Worm (Caenorhabditis elegans) whole organism, late embryonic: ENCODE measurements around the gene F46C5.2.

Experiments used
- C38D4.7 ChIP-seq: fragments of 200-800 bp; sonication (Bioruptor generic); optimal IDR thresholded peaks from 2 replicates; lab custom pipeline; 2018; ENCODE audit warnings: mild to moderate bottlenecking, missing genetic modification characterization, moderate library complexity, missing compliant biosample characterization
- F13H6.1 ChIP-seq: sonication (generic microtip); optimal IDR thresholded peaks from 2 replicates; lab custom pipeline; 2016; ENCODE audit warnings: missing genetic modification characterization, missing compliant biosample characterization
- K09A11.1 ChIP-seq: sonication (generic microtip); optimal IDR thresholded peaks from 2 replicates; lab custom pipeline; 2017; ENCODE audit warnings: antibody characterized with exemption, mild to moderate bottlenecking, missing genetic modification characterization, missing compliant biosample characterization; ENCODE audit not compliant: insufficient read depth
- Y22D7AL.16 ChIP-seq: sonication (generic microtip); optimal IDR thresholded peaks from 2 replicates; lab custom pipeline; 2016; ENCODE audit warnings: missing genetic modification characterization, missing compliant biosample characterization
- ama-1 ChIP-seq: fragments of 150-350 bp; optimal IDR thresholded peaks from 2 replicates; lab custom pipeline; 2014
- ceh-14 ChIP-seq: sonication (generic microtip); optimal IDR thresholded peaks from 2 replicates; lab custom pipeline; 2016; ENCODE audit warnings: missing genotype, missing genetic modification characterization, missing compliant biosample characterization
- ceh-19 ChIP-seq: fragments of 200-800 bp; sonication (Bioruptor generic); optimal IDR thresholded peaks from 2 replicates; lab custom pipeline; 2018; ENCODE audit warnings: mild to moderate bottlenecking, missing genetic modification characterization, missing compliant biosample characterization
- ceh-22 ChIP-seq: sonication (generic microtip); optimal IDR thresholded peaks from 2 replicates; lab custom pipeline; 2017; ENCODE audit warnings: missing biosample characterization, missing genetic modification characterization
- ceh-30 ChIP-seq: fragments of 150-350 bp; optimal IDR thresholded peaks from 2 replicates; lab custom pipeline; 2014; ENCODE audit warnings: missing biosample characterization, missing genetic modification characterization
- ceh-34 ChIP-seq: sonication (generic microtip); optimal IDR thresholded peaks from 2 replicates; lab custom pipeline; 2016; ENCODE audit warnings: mild to moderate bottlenecking, missing genetic modification characterization, missing compliant biosample characterization
- ceh-48 ChIP-seq: sonication (generic microtip); optimal IDR thresholded peaks from 2 replicates; lab custom pipeline; 2016; ENCODE audit warnings: missing genetic modification characterization, inconsistent platforms, missing compliant biosample characterization
- ceh-6 ChIP-seq: fragments of 200-800 bp; sonication (Bioruptor generic); optimal IDR thresholded peaks from 2 replicates; lab custom pipeline; 2018; ENCODE audit warnings: mild to moderate bottlenecking, missing genetic modification characterization, missing compliant biosample characterization
- ceh-9 ChIP-seq: sonication (generic microtip); optimal IDR thresholded peaks from 2 replicates; lab custom pipeline; 2016; ENCODE audit warnings: mild to moderate bottlenecking, missing genetic modification characterization, inconsistent platforms, missing compliant biosample characterization
- che-1 ChIP-seq: sonication (generic microtip); optimal IDR thresholded peaks from 2 replicates; lab custom pipeline; 2016; ENCODE audit warnings: mild to moderate bottlenecking, missing genetic modification characterization, missing compliant biosample characterization
- elt-2 ChIP-seq: sonication (generic microtip); optimal IDR thresholded peaks from 2 replicates; lab custom pipeline; 2016; ENCODE audit warnings: missing genetic modification reagents, missing genetic modification characterization, missing compliant biosample characterization
- elt-4 ChIP-seq: sonication (generic microtip); optimal IDR thresholded peaks from 2 replicates; lab custom pipeline; 2016; ENCODE audit warnings: missing genetic modification characterization, missing compliant biosample characterization
- ets-4 ChIP-seq: sonication (generic microtip); optimal IDR thresholded peaks from 2 replicates; lab custom pipeline; 2016; ENCODE audit warnings: missing genetic modification characterization, missing compliant biosample characterization
- eyg-1 ChIP-seq: sonication (generic microtip); optimal IDR thresholded peaks from 2 replicates; lab custom pipeline; 2016; ENCODE audit warnings: missing genotype, missing genetic modification characterization, missing compliant biosample characterization
- fax-1 ChIP-seq: sonication (generic microtip); optimal IDR thresholded peaks from 2 replicates; lab custom pipeline; 2016; ENCODE audit warnings: missing genotype, missing genetic modification characterization, missing compliant biosample characterization
- fkh-6 ChIP-seq: sonication (generic microtip); optimal IDR thresholded peaks from 2 replicates; lab custom pipeline; 2016; ENCODE audit warnings: missing genetic modification characterization, missing compliant biosample characterization
- gmeb-2 ChIP-seq: sonication (generic microtip); optimal IDR thresholded peaks from 2 replicates; lab custom pipeline; 2016; ENCODE audit warnings: missing genetic modification characterization, inconsistent platforms, missing compliant biosample characterization
- hlh-15 ChIP-seq: sonication (generic microtip); optimal IDR thresholded peaks from 2 replicates; lab custom pipeline; 2016; ENCODE audit warnings: missing genetic modification characterization, missing compliant biosample characterization
- hlh-6 ChIP-seq: sonication (generic microtip); optimal IDR thresholded peaks from 2 replicates; lab custom pipeline; 2016; ENCODE audit warnings: missing genotype, missing genetic modification characterization, missing compliant biosample characterization
- mec-3 ChIP-seq: sonication (generic microtip); optimal IDR thresholded peaks from 2 replicates; lab custom pipeline; 2016; ENCODE audit warnings: borderline replicate concordance, missing genetic modification characterization, missing compliant biosample characterization
- nhr-11 ChIP-seq: fragments of 150-350 bp; optimal IDR thresholded peaks from 2 replicates; lab custom pipeline; 2014; ENCODE audit warnings: missing biosample characterization, missing genetic modification characterization
- nhr-232 ChIP-seq: sonication (generic microtip); optimal IDR thresholded peaks from 2 replicates; lab custom pipeline; 2016; ENCODE audit warnings: missing genetic modification characterization, missing compliant biosample characterization
- pag-3 ChIP-seq: sonication (generic microtip); optimal IDR thresholded peaks from 2 replicates; lab custom pipeline; 2016; ENCODE audit warnings: missing compliant biosample characterization, missing genetic modification characterization, borderline replicate concordance
- ref-2 ChIP-seq: sonication (generic microtip); optimal IDR thresholded peaks from 2 replicates; lab custom pipeline; 2016; ENCODE audit warnings: missing genetic modification characterization, missing compliant biosample characterization
- sox-2 ChIP-seq: fragments of 200-800 bp; sonication (Bioruptor generic); IDR thresholded peaks from 2 replicates; pipeline ENCODE4 v1.3.6; 2022; ENCODE audit warnings: missing genetic modification reagents, missing genetic modification characterization, missing compliant biosample characterization
- syd-9 ChIP-seq: sonication (generic microtip); optimal IDR thresholded peaks from 2 replicates; lab custom pipeline; 2016; ENCODE audit warnings: mild to moderate bottlenecking, missing genetic modification characterization, moderate library complexity, missing compliant biosample characterization
- tbx-7 ChIP-seq: sonication (generic microtip); optimal IDR thresholded peaks from 2 replicates; lab custom pipeline; 2016; ENCODE audit warnings: missing genotype, missing genetic modification characterization, missing compliant biosample characterization
- ttx-3 ChIP-seq: sonication (generic microtip); optimal IDR thresholded peaks from 2 replicates; lab custom pipeline; 2016; ENCODE audit warnings: missing genetic modification reagents, missing genetic modification characterization, missing compliant biosample characterization
- unc-3 ChIP-seq, 2 experiments: fragments of 200-800 bp in 1 of 2; sonication (Bioruptor generic) in 1 of 2; sonication (generic microtip) in 1 of 2; conservative IDR thresholded peaks in 1 of 2; optimal IDR thresholded peaks in 1 of 2; 2 replicates each; pipeline versions ENCODE4 v1.3.6 to Lab custom; 2016 to 2022; ENCODE audit warnings: missing compliant biosample characterization in 2 of 2, missing genetic modification characterization in 2 of 2, missing genetic modification reagents in 1 of 2
- unc-42 ChIP-seq: sonication (generic microtip); optimal IDR thresholded peaks from 2 replicates; lab custom pipeline; 2016; ENCODE audit warnings: missing genotype, missing genetic modification characterization, missing compliant biosample characterization
- unc-55 ChIP-seq: sonication (generic microtip); optimal IDR thresholded peaks from 2 replicates; lab custom pipeline; 2017; ENCODE audit warnings: missing biosample characterization, missing genetic modification reagents, missing genetic modification characterization
- unc-86 ChIP-seq: sonication (generic microtip); optimal IDR thresholded peaks from 2 replicates; lab custom pipeline; 2016; ENCODE audit warnings: missing genetic modification characterization, missing compliant biosample characterization

Gene F46C5.2

ce11 chrII:8814231-8814630 is 14.9 kb downstream of the F46C5.2 start:
- TF ChIP-seq sox-2 (GFP tag; lab: Robert Waterston, UW) (no peak), hlh-15 (tag; lab: Kevin White, UChicago) (no peak), C38D4.7 (GFP tag; lab: Kevin White, UChicago) (no peak), Y22D7AL.16 (tag; lab: Kevin White, UChicago) (no peak), ceh-30 (tag; lab: Kevin White, UChicago) (no peak), fkh-6 (tag; lab: Kevin White, UChicago) (no peak), ceh-22 (no peak), hlh-6 (tag; lab: Kevin White, UChicago) (no peak), ets-4 (tag; lab: Kevin White, UChicago) (no peak), gmeb-2 (tag; lab: Kevin White, UChicago) (no peak), unc-3 (GFP tag; conservative IDR thresholded peaks at IDR 0.05; lab: Robert Waterston, UW) (no peak), unc-3 (tag; optimal IDR thresholded peaks at IDR 0.05; lab: Kevin White, UChicago) (no peak), ama-1 (lab: Kevin White, UChicago) (no peak), ceh-9 (no peak), ceh-6 (GFP tag; lab: Kevin White, UChicago) (no peak), ceh-48 (tag; lab: Kevin White, UChicago) (no peak)

ce11 chrII:8813659-8814058 is 15.4 kb downstream of the F46C5.2 start:
- TF ChIP-seq ttx-3 (tag; lab: Kevin White, UChicago) (no peak), Y22D7AL.16 (tag; lab: Kevin White, UChicago) (no peak), eyg-1 (no peak), unc-86 (no peak), ama-1 (lab: Kevin White, UChicago) (no peak), ceh-14 (no peak), elt-2 (tag; lab: Kevin White, UChicago) (no peak), fax-1 (no peak), syd-9 (tag; lab: Kevin White, UChicago) (no peak), pag-3 (tag; lab: Kevin White, UChicago) (no peak), nhr-232 (tag; lab: Kevin White, UChicago) (no peak)

ce11 chrII:8812346-8812745 is 16.7 kb downstream of the F46C5.2 start:
- TF ChIP-seq eyg-1 (no peak), elt-4 (no peak), pag-3 (tag; lab: Kevin White, UChicago) (no peak), che-1 (tag; lab: Kevin White, UChicago) (no peak), fkh-6 (tag; lab: Kevin White, UChicago) (no peak), unc-55 (no peak), tbx-7 (tag; lab: Kevin White, UChicago) (no peak), ceh-19 (no peak), mec-3 (tag; lab: Kevin White, UChicago) (no peak), unc-42 (no peak), syd-9 (tag; lab: Kevin White, UChicago) (no peak), ceh-34 (tag; lab: Kevin White, UChicago) (no peak), sox-2 (GFP tag; lab: Robert Waterston, UW) (no peak), nhr-11 (tag; lab: Kevin White, UChicago) (no peak), F13H6.1 (tag; lab: Kevin White, UChicago) (no peak), ref-2 (tag; lab: Kevin White, UChicago) (no peak), gmeb-2 (tag; lab: Kevin White, UChicago) (no peak)

DNA sequence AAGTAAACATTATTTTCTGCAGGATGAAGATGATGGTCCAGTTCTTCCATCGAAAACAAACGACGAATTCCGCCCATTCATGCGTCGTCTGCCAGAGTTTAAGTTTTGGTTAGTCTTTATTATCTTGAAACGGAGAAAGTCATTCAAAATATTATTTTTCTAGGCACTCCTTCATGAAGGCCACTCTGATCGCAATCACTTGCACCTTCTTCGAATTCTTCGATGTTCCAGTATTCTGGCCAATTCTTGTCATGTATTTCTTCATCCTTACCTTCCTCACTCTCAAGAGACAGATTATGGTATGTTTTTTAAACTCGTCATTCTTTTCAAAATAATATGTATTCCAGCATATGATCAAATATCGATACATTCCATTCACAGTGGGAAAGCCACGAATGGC is 17.3 kb downstream of the F46C5.2 start:
- TF ChIP-seq K09A11.1: no peak
- TF ChIP-seq ceh-48 (tag; lab: Kevin White, UChicago): no peak
